Worm (Caenorhabditis elegans) whole organism, L2 larva: ENCODE measurements around the gene lim-4.

Experiments used
- C34F6.9 ChIP-seq: fragments of 150-350 bp; optimal IDR thresholded peaks from 2 replicates; lab custom pipeline; 2014; ENCODE audit warnings: missing biosample characterization, missing genetic modification characterization
- F13H6.1 ChIP-seq: sonication (generic microtip); optimal IDR thresholded peaks from 2 replicates; lab custom pipeline; 2016; ENCODE audit warnings: missing genetic modification characterization, missing compliant biosample characterization
- ZK546.5 ChIP-seq: sonication (generic microtip); optimal IDR thresholded peaks from 2 replicates; lab custom pipeline; 2017; ENCODE audit warnings: missing biosample characterization, missing genetic modification characterization
- alr-1 ChIP-seq: fragments of 150-350 bp; optimal IDR thresholded peaks from 2 replicates; lab custom pipeline; 2014; ENCODE audit warnings: missing biosample characterization, missing genetic modification characterization
- aly-2 ChIP-seq: fragments of 150-350 bp; optimal IDR thresholded peaks from 2 replicates; lab custom pipeline; 2014; ENCODE audit warnings: missing biosample characterization, missing genetic modification characterization
- ama-1 ChIP-seq: fragments of 150-350 bp; optimal IDR thresholded peaks from 2 replicates; lab custom pipeline; 2018; ENCODE audit warnings: inconsistent platforms
- blmp-1 ChIP-seq: sonication (generic microtip); optimal IDR thresholded peaks from 2 replicates; lab custom pipeline; 2017; ENCODE audit warnings: missing genetic modification characterization, mild to moderate bottlenecking, missing compliant biosample characterization, antibody characterized with exemption, moderate library complexity; ENCODE audit not compliant: insufficient read depth
- ceh-82 ChIP-seq: fragments of 150-350 bp; optimal IDR thresholded peaks from 2 replicates; lab custom pipeline; 2014; ENCODE audit warnings: missing biosample characterization, missing genetic modification characterization
- crh-2 ChIP-seq: sonication (generic microtip); optimal IDR thresholded peaks from 2 replicates; lab custom pipeline; 2017; ENCODE audit warnings: missing biosample characterization, missing genetic modification characterization
- dmd-4 ChIP-seq: sonication (generic microtip); optimal IDR thresholded peaks from 2 replicates; lab custom pipeline; 2017; ENCODE audit warnings: missing biosample characterization, missing genetic modification characterization
- elt-1 ChIP-seq: fragments of 150-350 bp; optimal IDR thresholded peaks from 2 replicates; lab custom pipeline; 2014; ENCODE audit warnings: missing biosample characterization, missing genetic modification characterization
- fos-1 ChIP-seq: fragments of 150-350 bp; optimal IDR thresholded peaks from 2 replicates; lab custom pipeline; 2014; ENCODE audit warnings: missing biosample characterization, missing genetic modification characterization
- gmeb-1 ChIP-seq: fragments of 150-350 bp; optimal IDR thresholded peaks from 2 replicates; lab custom pipeline; 2014; ENCODE audit warnings: missing biosample characterization, missing genetic modification characterization
- lin-11 ChIP-seq: fragments of 150-350 bp; sonication (generic microtip); optimal IDR thresholded peaks from 2 replicates; lab custom pipeline; 2014; ENCODE audit warnings: missing biosample characterization, missing genetic modification characterization, inconsistent platforms, mixed read lengths
- lin-13 ChIP-seq: fragments of 150-350 bp; optimal IDR thresholded peaks from 2 replicates; lab custom pipeline; 2014; ENCODE audit warnings: missing biosample characterization, missing genetic modification reagents, missing genetic modification characterization
- mbf-1 ChIP-seq: sonication (generic microtip); optimal IDR thresholded peaks from 2 replicates; lab custom pipeline; 2017; ENCODE audit warnings: missing biosample characterization, missing genetic modification characterization
- nhr-11 ChIP-seq: fragments of 150-350 bp; optimal IDR thresholded peaks from 2 replicates; lab custom pipeline; 2014; ENCODE audit warnings: missing biosample characterization, missing genetic modification characterization
- nhr-129 ChIP-seq: fragments of 150-350 bp; optimal IDR thresholded peaks from 2 replicates; lab custom pipeline; 2014; ENCODE audit warnings: missing biosample characterization, missing genetic modification characterization
- nhr-23 ChIP-seq: fragments of 150-350 bp; optimal IDR thresholded peaks from 2 replicates; lab custom pipeline; 2014; ENCODE audit warnings: missing biosample characterization, missing genetic modification reagents, missing genetic modification characterization
- sem-4 ChIP-seq: fragments of 150-350 bp; optimal IDR thresholded peaks from 2 replicates; lab custom pipeline; 2014; ENCODE audit warnings: missing biosample characterization, missing genetic modification reagents, missing genetic modification characterization
- skn-1 ChIP-seq: sonication (generic microtip); optimal IDR thresholded peaks from 2 replicates; lab custom pipeline; 2017; ENCODE audit warnings: missing biosample characterization, missing genetic modification characterization
- sma-3 ChIP-seq: sonication (generic microtip); optimal IDR thresholded peaks from 2 replicates; lab custom pipeline; 2016; ENCODE audit warnings: missing genetic modification reagents, missing genetic modification characterization, missing compliant biosample characterization
- unc-62 ChIP-seq: fragments of 150-350 bp; optimal IDR thresholded peaks from 2 replicates; lab custom pipeline; 2014; ENCODE audit warnings: missing biosample characterization, missing genetic modification reagents, missing genetic modification characterization
- zag-1 ChIP-seq: fragments of 150-350 bp; optimal IDR thresholded peaks from 2 replicates; lab custom pipeline; 2014; ENCODE audit warnings: missing biosample characterization, missing genetic modification characterization
- ztf-4 ChIP-seq: fragments of 150-350 bp; optimal IDR thresholded peaks from 2 replicates; lab custom pipeline; 2014; ENCODE audit warnings: missing biosample characterization, missing genetic modification characterization

The lim-4 gene

ce11 chrX:3821609-3822008 lies 51.7 kb downstream of the lim-4 start:
- TF ChIP-seq ztf-4 (tag; lab: Kevin White, UChicago) (no peak), blmp-1 (tag; lab: Kevin White, UChicago) (no peak), nhr-23 (tag; lab: Kevin White, UChicago) (no peak), lin-13 (no peak), zag-1 (tag; lab: Kevin White, UChicago) (no peak), nhr-11 (tag; lab: Kevin White, UChicago) (no peak), mbf-1 (no peak), elt-1 (tag; lab: Kevin White, UChicago) (no peak), ZK546.5 (tag; lab: Kevin White, UChicago) (no peak), lin-11 (no peak), sma-3 (GFP tag; lab: Kevin White, UChicago) (no peak), F13H6.1 (tag; lab: Kevin White, UChicago) (no peak), alr-1 (tag; lab: Kevin White, UChicago) (no peak), crh-2 (tag; lab: Kevin White, UChicago) (no peak), ceh-82 (tag; lab: Kevin White, UChicago) (no peak), sem-4 (no peak), aly-2 (no peak)

- no peak for TF ChIP-seq ama-1 (lab: Kevin White, UChicago)
- peak; percentile 6 for TF ChIP-seq F13H6.1 (tag; lab: Kevin White, UChicago)
- TF ChIP-seq skn-1 (tag; lab: Kevin White, UChicago) = no peak
- TF ChIP-seq lin-13 = no peak
- no peak for TF ChIP-seq sma-3 (GFP tag; lab: Kevin White, UChicago)
- peak; percentile 48 for TF ChIP-seq crh-2 (tag; lab: Kevin White, UChicago)
- TF ChIP-seq gmeb-1 (tag; lab: Kevin White, UChicago) = peak; percentile 25
- TF ChIP-seq fos-1 = peak; percentile 71
- TF ChIP-seq, all 48 proteins: peak for 4
Measured at ce11 chrX:3820666-3821065, 52.7 kb downstream of the lim-4 start.

- TF ChIP-seq F13H6.1 (tag; lab: Kevin White, UChicago) = peak; percentile 48
- TF ChIP-seq nhr-129 (tag; lab: Kevin White, UChicago) = peak; percentile 27
- TF ChIP-seq C34F6.9 (tag; lab: Kevin White, UChicago) = no peak
- no peak for TF ChIP-seq dmd-4 (tag; lab: Kevin White, UChicago)
- no peak for TF ChIP-seq unc-62 (GFP tag; lab: Kevin White, UChicago)
- TF ChIP-seq aly-2 = no peak
Measured at ce11 chrX:3819697-3820096, 53.6 kb downstream of the lim-4 start.
